Worm (Caenorhabditis elegans): ENCODE data around the gene nhr-21.

DNA sequence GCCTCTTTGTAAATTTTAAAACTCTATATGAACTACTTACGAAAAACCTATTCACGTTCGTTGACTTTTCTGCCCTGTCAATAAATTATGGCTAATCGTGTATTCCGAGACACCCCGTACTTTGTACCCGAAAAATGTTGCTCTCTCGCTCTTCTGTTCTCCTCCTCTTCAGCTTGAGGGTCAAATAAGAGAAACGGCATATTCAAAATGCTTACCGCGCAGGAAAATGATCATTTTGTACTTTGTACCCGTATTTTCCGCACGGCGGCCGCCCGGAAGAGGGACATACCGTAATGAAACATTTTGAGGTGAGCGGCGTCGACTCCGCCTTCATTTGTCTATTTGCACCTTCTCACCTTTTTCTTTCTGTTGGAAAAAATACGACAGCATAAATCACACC is 4.6 kb downstream of the nhr-21 start:
- TF ChIP-seq nhr-232 (tag; optimal IDR thresholded peaks at IDR 0.05) (no peak), pat-9 (tag; optimal IDR thresholded peaks at IDR 0.05) (no peak)

All from whole organism, late embryonic.